Fruit fly (Drosophila melanogaster): ENCODE data around the gene Nrt.

- TF ChIP-seq CG15479 (GFP tag; optimal IDR thresholded peaks at IDR 0.05) (no peak), CG8388 (GFP tag; optimal IDR thresholded peaks at IDR 0.05) (peak; percentile 23), CG7963 (GFP tag; IDR thresholded peaks at IDR 0.05; ENCODE audit: partially characterized antibody) (no peak), CG17912 (GFP tag; optimal IDR thresholded peaks at IDR 0.05) (no peak), Blimp-1 (GFP tag; optimal IDR thresholded peaks at IDR 0.05) (peak; percentile 51), Poxn (GFP tag; IDR thresholded peaks at IDR 0.05) (no peak), luna (GFP tag; optimal IDR thresholded peaks at IDR 0.05) (no peak), CG10959 (GFP tag; IDR thresholded peaks at IDR 0.05) (0 out of 2 replicates have a peak, but pooled peaks have one; percentile 23)
Measured at dm6 chr3L:16743906-16744704, 21.8 kb upstream of the Nrt start.

Measured in whole organism, embryonic.